Fruit fly (Drosophila melanogaster) whole organism, embryonic: Measurements from ENCODE around the gene eIF4E6.

Experiments
- Antp ChIP-seq: fragments of 200-800 bp; sonication (Bioruptor generic); optimal IDR thresholded peaks from 3 replicates; lab custom pipeline; 2016; ENCODE audit warnings: missing biosample characterization, missing genetic modification characterization
- CG11504 ChIP-seq: fragments of 200-800 bp; sonication (Bioruptor generic); optimal IDR thresholded peaks from 3 replicates; lab custom pipeline; 2019; ENCODE audit warnings: missing biosample characterization, mild to moderate bottlenecking, missing genetic modification characterization, moderate library complexity
- CG11695 ChIP-seq: fragments of 200-800 bp; sonication (Bioruptor generic); IDR thresholded peaks from 3 replicates; pipeline ENCODE4 v1.3.6; 2022; ENCODE audit warnings: missing biosample characterization, missing genetic modification characterization
- CG1233 ChIP-seq: fragments of 200-800 bp; sonication (Bioruptor generic); optimal IDR thresholded peaks from 4 replicates; lab custom pipeline; 2018; ENCODE audit warnings: missing biosample characterization, mild to moderate bottlenecking, missing genetic modification characterization
- CG12942 ChIP-seq: fragments of 200-800 bp; sonication (Bioruptor generic); optimal IDR thresholded peaks from 3 replicates; lab custom pipeline; 2016; ENCODE audit warnings: missing biosample characterization, missing genetic modification characterization
- CG13123 ChIP-seq: fragments of 200-800 bp; sonication (Bioruptor generic); optimal IDR thresholded peaks from 2 replicates; lab custom pipeline; 2016; ENCODE audit warnings: missing biosample characterization, missing genetic modification characterization
- CG13894 ChIP-seq: fragments of 200-800 bp; sonication (Bioruptor generic); optimal IDR thresholded peaks from 3 replicates; lab custom pipeline; 2018; ENCODE audit warnings: missing biosample characterization, mild to moderate bottlenecking, missing genetic modification characterization, moderate library complexity
- CG14050 ChIP-seq: fragments of 200-800 bp; sonication (Bioruptor generic); IDR thresholded peaks from 3 replicates; pipeline ENCODE4 v1.3.6; 2022; ENCODE audit warnings: missing biosample characterization, missing genetic modification characterization
- CG14667 ChIP-seq: fragments of 200-800 bp; sonication (Bioruptor generic); IDR thresholded peaks from 2 replicates; pipeline ENCODE4 v1.3.6; 2022; ENCODE audit warnings: missing biosample characterization, missing genetic modification characterization
- CG1529 ChIP-seq: fragments of 200-800 bp; sonication (Bioruptor generic); optimal IDR thresholded peaks from 3 replicates; lab custom pipeline; 2018; ENCODE audit warnings: missing biosample characterization, missing genetic modification characterization
- CG1603 ChIP-seq: fragments of 200-800 bp; sonication (Bioruptor generic); optimal IDR thresholded peaks from 2 replicates; lab custom pipeline; 2019; ENCODE audit warnings: missing biosample characterization, mild to moderate bottlenecking, missing genetic modification characterization, moderate library complexity
- CG17328 ChIP-seq: fragments of 200-800 bp; sonication (Bioruptor generic); IDR thresholded peaks from 2 replicates; pipeline ENCODE4 v1.3.6; 2022; ENCODE audit warnings: missing biosample characterization, missing genetic modification characterization
- CG17829 ChIP-seq: fragments of 200-800 bp; optimal IDR thresholded peaks from 2 replicates; lab custom pipeline; 2019; ENCODE audit warnings: missing biosample characterization, mild to moderate bottlenecking, missing genetic modification characterization, moderate library complexity
- CG2712 ChIP-seq: fragments of 200-800 bp; optimal IDR thresholded peaks from 3 replicates; lab custom pipeline; 2019; ENCODE audit warnings: missing biosample characterization, mild to moderate bottlenecking, missing genetic modification characterization, moderate library complexity
- CG2889 ChIP-seq: fragments of 200-800 bp; sonication (Bioruptor generic); IDR thresholded peaks from 3 replicates; pipeline ENCODE4 v1.3.6; 2022; ENCODE audit warnings: missing biosample characterization, missing genetic modification characterization
- CG33213 ChIP-seq: fragments of 200-800 bp; sonication (Bioruptor generic); optimal IDR thresholded peaks from 3 replicates; lab custom pipeline; 2016; ENCODE audit warnings: missing biosample characterization, missing genetic modification characterization
- CG6175 ChIP-seq: fragments of 200-800 bp; sonication (Bioruptor generic); IDR thresholded peaks from 3 replicates; pipeline ENCODE4 v1.3.6; 2022; ENCODE audit warnings: missing biosample characterization, missing genetic modification characterization
- CG7271 ChIP-seq: fragments of 200-800 bp; sonication (Bioruptor generic); optimal IDR thresholded peaks from 2 replicates; lab custom pipeline; 2018; ENCODE audit warnings: missing biosample characterization, mild to moderate bottlenecking, missing genetic modification characterization, moderate library complexity
- CG7357 ChIP-seq: fragments of 200-800 bp; sonication (Bioruptor generic); IDR thresholded peaks from 3 replicates; pipeline ENCODE4 v1.3.6; 2022; ENCODE audit warnings: missing biosample characterization, missing genetic modification characterization
- CG7928 ChIP-seq: fragments of 200-800 bp; sonication (Bioruptor generic); optimal IDR thresholded peaks from 2 replicates; lab custom pipeline; 2017; ENCODE audit warnings: missing biosample characterization, mild to moderate bottlenecking, missing genetic modification characterization
- CG8478 ChIP-seq: fragments of >200 bp; optimal IDR thresholded peaks from 2 replicates; lab custom pipeline; 2018
- CG8924 ChIP-seq: fragments of 200-800 bp; optimal IDR thresholded peaks from 3 replicates; lab custom pipeline; 2019; ENCODE audit warnings: missing biosample characterization, mild to moderate bottlenecking, missing genetic modification characterization, moderate library complexity
- CG9797 ChIP-seq: fragments of 200-800 bp; sonication (Bioruptor generic); optimal IDR thresholded peaks from 3 replicates; lab custom pipeline; 2018; ENCODE audit warnings: missing biosample characterization, mild to moderate bottlenecking, missing genetic modification characterization
- CHES-1-like ChIP-seq: fragments of 200-800 bp; sonication (Bioruptor generic); optimal IDR thresholded peaks from 2 replicates; lab custom pipeline; 2016; ENCODE audit warnings: missing biosample characterization, missing genetic modification characterization
- CoRest ChIP-seq: fragments of 200-800 bp; sonication (Bioruptor generic); optimal IDR thresholded peaks from 3 replicates; lab custom pipeline; 2018; ENCODE audit warnings: missing biosample characterization, mild to moderate bottlenecking, missing genetic modification characterization, moderate library complexity
- CrebB ChIP-seq: fragments of 200-800 bp; sonication (Bioruptor generic); optimal IDR thresholded peaks from 3 replicates; lab custom pipeline; 2018; ENCODE audit warnings: missing biosample characterization, mild to moderate bottlenecking, missing genetic modification characterization
- D19A ChIP-seq: fragments of 200-800 bp; optimal IDR thresholded peaks from 3 replicates; lab custom pipeline; 2019; ENCODE audit warnings: missing biosample characterization, mild to moderate bottlenecking, missing genetic modification characterization, moderate library complexity
- Doc3 ChIP-seq: fragments of 200-800 bp; sonication (Bioruptor generic); IDR thresholded peaks from 3 replicates; pipeline ENCODE4 v1.3.6; 2022; ENCODE audit warnings: missing biosample characterization, missing genetic modification characterization; ENCODE audit not compliant: partially characterized antibody
- Eip74EF ChIP-seq, 2 experiments: fragments of 200-800 bp in 1 of 2; fragments of >200 bp in 1 of 2; sonication (Bioruptor generic) in 1 of 2; optimal IDR thresholded peaks; 2 replicates each; lab custom pipeline; 2017 to 2019; ENCODE audit warnings: missing biosample characterization in 2 of 2, missing genetic modification characterization in 2 of 2, mild to moderate bottlenecking in 1 of 2, moderate library complexity in 1 of 2
- Ets97D ChIP-seq: fragments of 200-800 bp; sonication (Bioruptor generic); optimal IDR thresholded peaks from 3 replicates; lab custom pipeline; 2016; ENCODE audit warnings: missing biosample characterization, missing genetic modification characterization
- Fer2 ChIP-seq: fragments of 200-800 bp; sonication (Bioruptor generic); optimal IDR thresholded peaks from 2 replicates; lab custom pipeline; 2018; ENCODE audit warnings: missing biosample characterization, mild to moderate bottlenecking, missing genetic modification characterization, moderate library complexity
- HLH4C ChIP-seq: fragments of 200-800 bp; sonication (Bioruptor generic); IDR thresholded peaks from 3 replicates; pipeline ENCODE4 v1.3.6; 2022; ENCODE audit warnings: missing biosample characterization, missing genetic modification characterization; ENCODE audit not compliant: partially characterized antibody
- MBD-R2 ChIP-seq: fragments of 200-800 bp; sonication (Bioruptor generic); IDR thresholded peaks from 2 replicates; pipeline ENCODE4 v1.3.6; 2022; ENCODE audit warnings: missing biosample characterization, missing genetic modification characterization
- Nf-YB ChIP-seq: fragments of 200-800 bp; sonication (Bioruptor generic); optimal IDR thresholded peaks from 3 replicates; lab custom pipeline; 2019; ENCODE audit warnings: missing biosample characterization, mild to moderate bottlenecking, missing genetic modification characterization, moderate library complexity
- Optix ChIP-seq: fragments of 200-800 bp; sonication (Bioruptor generic); IDR thresholded peaks from 3 replicates; pipeline ENCODE4 v1.3.6; 2022; ENCODE audit warnings: missing biosample characterization, missing genetic modification characterization
- Rfx ChIP-seq: fragments of 200-800 bp; sonication (Bioruptor generic); IDR thresholded peaks from 2 replicates; pipeline ENCODE4 v1.3.6; 2022; ENCODE audit warnings: missing biosample characterization, missing genetic modification characterization
- Spps ChIP-seq: fragments of 200-800 bp; sonication (Bioruptor generic); optimal IDR thresholded peaks from 2 replicates; lab custom pipeline; 2018; ENCODE audit warnings: missing biosample characterization, mild to moderate bottlenecking, missing genetic modification characterization
- TFAM ChIP-seq: fragments of 200-800 bp; sonication (Bioruptor generic); optimal IDR thresholded peaks from 2 replicates; lab custom pipeline; 2017; ENCODE audit warnings: missing biosample characterization, missing genetic modification characterization, inconsistent platforms
- ara ChIP-seq: fragments of 200-800 bp; sonication (Bioruptor generic); IDR thresholded peaks from 2 replicates; pipeline ENCODE4 v1.3.6; 2022; ENCODE audit warnings: missing biosample characterization, missing genetic modification characterization
- bowl ChIP-seq: fragments of 200-800 bp; sonication (Bioruptor generic); IDR thresholded peaks from 2 replicates; pipeline ENCODE4 v1.3.6; 2022; ENCODE audit warnings: missing biosample characterization, missing genetic modification characterization
- ems ChIP-seq: fragments of 200-800 bp; sonication (Bioruptor generic); optimal IDR thresholded peaks from 3 replicates; lab custom pipeline; 2016; ENCODE audit warnings: missing biosample characterization, missing genetic modification characterization
- en ChIP-seq: fragments of 200-800 bp; sonication (Bioruptor generic); optimal IDR thresholded peaks from 2 replicates; lab custom pipeline; 2016; ENCODE audit warnings: missing biosample characterization, missing genetic modification characterization
- grn ChIP-seq: fragments of 200-800 bp; sonication (Bioruptor generic); optimal IDR thresholded peaks from 3 replicates; lab custom pipeline; 2017; ENCODE audit warnings: missing biosample characterization, missing genetic modification characterization
- gsb-n ChIP-seq: fragments of 200-800 bp; sonication (Bioruptor generic); optimal IDR thresholded peaks from 3 replicates; lab custom pipeline; 2018; ENCODE audit warnings: missing biosample characterization, mild to moderate bottlenecking, missing genetic modification characterization
- jigr1 ChIP-seq: fragments of 200-800 bp; sonication (Bioruptor generic); IDR thresholded peaks from 3 replicates; pipeline ENCODE4 v1.3.6; 2022; ENCODE audit warnings: missing biosample characterization, missing genetic modification characterization
- klu ChIP-seq: fragments of 200-800 bp; sonication (Bioruptor generic); IDR thresholded peaks from 2 replicates; pipeline ENCODE4 v1.3.6; 2022; ENCODE audit warnings: missing biosample characterization, missing genetic modification characterization
- mld ChIP-seq: fragments of 200-800 bp; sonication (Bioruptor generic); IDR thresholded peaks from 3 replicates; pipeline ENCODE4 v1.3.6; 2022; ENCODE audit warnings: missing biosample characterization, missing genetic modification characterization; ENCODE audit not compliant: partially characterized antibody
- otp ChIP-seq: fragments of 200-800 bp; sonication (Bioruptor generic); IDR thresholded peaks from 3 replicates; pipeline ENCODE4, ENCODE4 v1.3.6; 2022; ENCODE audit warnings: missing biosample characterization, missing genetic modification characterization
- run ChIP-seq: fragments of 200-800 bp; sonication (Bioruptor generic); optimal IDR thresholded peaks from 3 replicates; lab custom pipeline; 2018; ENCODE audit warnings: missing biosample characterization, mild to moderate bottlenecking, missing genetic modification characterization
- tap ChIP-seq: fragments of 200-800 bp; optimal IDR thresholded peaks from 3 replicates; lab custom pipeline; 2019; ENCODE audit warnings: missing biosample characterization, mild to moderate bottlenecking, missing genetic modification characterization, moderate library complexity
- tio ChIP-seq: fragments of 200-800 bp; sonication (Bioruptor generic); optimal IDR thresholded peaks from 2 replicates; lab custom pipeline; 2017; ENCODE audit warnings: missing biosample characterization, missing genetic modification characterization, inconsistent platforms
- wdn ChIP-seq: fragments of 200-800 bp; sonication (Bioruptor generic); IDR thresholded peaks from 2 replicates; pipeline ENCODE4 v1.3.6; 2022; ENCODE audit warnings: missing biosample characterization, missing genetic modification characterization

eIF4E6 gene

DNA sequence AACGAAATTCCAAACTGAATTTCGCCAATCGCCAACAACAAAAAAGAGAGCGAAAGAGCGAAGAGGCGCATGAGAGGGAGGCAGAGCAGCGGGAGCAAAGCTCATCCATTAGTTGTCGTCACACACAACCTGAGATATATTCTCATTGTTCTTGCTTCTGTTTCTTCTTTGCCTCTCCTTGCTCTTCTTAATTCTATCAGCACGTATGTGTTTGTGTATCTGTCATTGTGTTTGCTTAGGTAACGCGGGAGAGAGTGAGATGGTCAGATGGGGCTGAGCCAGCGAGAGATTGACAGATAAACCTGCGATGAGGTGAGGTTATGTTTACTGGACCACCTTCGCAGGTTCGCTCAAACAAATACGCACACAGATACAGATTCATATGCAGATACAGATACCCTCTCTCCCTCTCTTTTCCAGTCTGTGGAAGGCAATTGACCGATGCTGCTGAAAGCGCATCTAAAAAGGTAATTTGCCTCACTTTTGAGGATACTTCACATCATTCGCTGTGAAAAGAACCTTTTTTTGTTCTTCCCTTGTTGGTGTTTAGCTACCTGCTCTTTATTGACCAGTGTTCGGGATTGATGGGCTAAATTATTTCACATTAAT is 47.1 kb upstream of the eIF4E6 start (continued):
- no peak for TF ChIP-seq gsb-n (tag; lab: Kevin White, UChicago)
- TF ChIP-seq CG7357 (GFP tag; lab: Robert Waterston, UW) = no peak
- peak; percentile 23 for TF ChIP-seq Nf-YB (GFP tag; lab: Kevin White, UChicago)
- peak; percentile 64 for TF ChIP-seq D19A (tag; lab: Kevin White, UChicago)
- no peak for TF ChIP-seq CG14050 (GFP tag; lab: Robert Waterston, UW)
- no peak for TF ChIP-seq CG1603 (tag; lab: Kevin White, UChicago)
- no peak for TF ChIP-seq CoRest (tag; lab: Kevin White, UChicago)
- no peak for TF ChIP-seq jigr1
- TF ChIP-seq CG33213 (GFP tag; lab: Kevin White, UChicago) = no peak
- TF ChIP-seq CG8478 (lab: Kevin White, UChicago) = no peak
- TF ChIP-seq tio (GFP tag; lab: Kevin White, UChicago) = no peak
- TF ChIP-seq Antp (GFP tag; lab: Kevin White, UChicago) = no peak
- no peak for TF ChIP-seq MBD-R2 (GFP tag; lab: Robert Waterston, UW)
- TF ChIP-seq ara (GFP tag; lab: Robert Waterston, UW) = no peak
- TF ChIP-seq CG13894 = peak; percentile 49
- no peak for TF ChIP-seq ems (GFP tag; lab: Kevin White, UChicago)
- no peak for TF ChIP-seq CG1233 (GFP tag; lab: Kevin White, UChicago)
- no peak for TF ChIP-seq CG14667 (GFP tag; lab: Robert Waterston, UW)
- no peak for TF ChIP-seq CG6175 (GFP tag; lab: Robert Waterston, UW)
- no peak for TF ChIP-seq CG7928 (GFP tag; lab: Kevin White, UChicago)
- TF ChIP-seq mld (GFP tag; lab: Robert Waterston, UW) = no peak
- TF ChIP-seq Spps = no peak
- peak; percentile 55 for TF ChIP-seq CrebB
- TF ChIP-seq klu (GFP tag; lab: Robert Waterston, UW) = no peak
- TF ChIP-seq CG13123 (GFP tag; lab: Kevin White, UChicago) = no peak
- no peak for TF ChIP-seq otp (GFP tag; lab: Robert Waterston, UW)
- TF ChIP-seq CG2889 (GFP tag; lab: Robert Waterston, UW) = no peak
- no peak for TF ChIP-seq Optix
- no peak for TF ChIP-seq HLH4C (GFP tag; lab: Robert Waterston, UW)
- TF ChIP-seq CG12942 = no peak
- TF ChIP-seq wdn (GFP tag; lab: Robert Waterston, UW) = no peak
- TF ChIP-seq Eip74EF (GFP tag; optimal IDR thresholded peaks at IDR 0.05; lab: Kevin White, UChicago) = no peak
- TF ChIP-seq CHES-1-like (GFP tag; lab: Kevin White, UChicago) = no peak
- TF ChIP-seq grn (GFP tag; lab: Kevin White, UChicago) = peak; percentile 90
- TF ChIP-seq CG17328 (GFP tag; lab: Robert Waterston, UW) = no peak
- TF ChIP-seq Fer2 (tag; lab: Kevin White, UChicago) = no peak
- TF ChIP-seq CG11695 (GFP tag; lab: Robert Waterston, UW) = no peak
- TF ChIP-seq run = no peak
- peak; percentile 29 for TF ChIP-seq CG8924 (tag; lab: Kevin White, UChicago)
- no peak for TF ChIP-seq CG9797 (GFP tag; lab: Kevin White, UChicago)
- TF ChIP-seq Rfx (GFP tag; lab: Robert Waterston, UW) = no peak
- no peak for TF ChIP-seq CG11504 (tag; lab: Kevin White, UChicago)
- no peak for TF ChIP-seq bowl
- TF ChIP-seq CG2712 = no peak
- no peak for TF ChIP-seq TFAM (GFP tag; lab: Kevin White, UChicago)
- no peak for TF ChIP-seq CG1529 (GFP tag; lab: Kevin White, UChicago)
- no peak for TF ChIP-seq Ets97D (GFP tag; lab: Kevin White, UChicago)
- no peak for TF ChIP-seq CG17829 (tag; lab: Kevin White, UChicago)
- TF ChIP-seq en (GFP tag; lab: Kevin White, UChicago) = no peak
- TF ChIP-seq CG7271 (tag; lab: Kevin White, UChicago) = no peak
- no peak for TF ChIP-seq tap
- TF ChIP-seq Doc3 (GFP tag; lab: Robert Waterston, UW) = no peak
